Worm (Caenorhabditis elegans) whole organism, L4 larva: ENCODE results near the gene Y22D7AL.7.
A peak's percentile ranks its signal among the peaks of the same experiment; 100 is the strongest.

ENCODE experiments used
- F37D6.2 ChIP-seq: sonication (generic microtip); optimal IDR thresholded peaks from 2 replicates; lab custom pipeline; 2016; ENCODE audit warnings: mild to moderate bottlenecking, missing genetic modification characterization, missing compliant biosample characterization
- Y75B8A.6 ChIP-seq: fragments of 200-800 bp; sonication (Bioruptor generic); IDR thresholded peaks from 2 replicates; pipeline ENCODE4 v1.3.6; 2022; ENCODE audit warnings: missing genetic modification reagents, missing genetic modification characterization, missing compliant biosample characterization
- ZK337.2 ChIP-seq: fragments of 200-800 bp; sonication (Bioruptor generic); IDR thresholded peaks from 2 replicates; pipeline ENCODE4 v1.3.6; 2022; ENCODE audit warnings: missing genetic modification reagents, missing genetic modification characterization, missing compliant biosample characterization
- ZK546.5 ChIP-seq, 2 experiments: sonication (generic microtip); optimal IDR thresholded peaks; 2 replicates each; lab custom pipeline; 2017; ENCODE audit warnings: missing biosample characterization in 2 of 2, missing genetic modification characterization in 2 of 2
- aha-1 ChIP-seq: fragments of 150-350 bp; peaks from one replicate; lab custom pipeline; 2014; ENCODE audit warnings: missing biosample characterization, missing genetic modification characterization
- arid-1 ChIP-seq: fragments of 200-800 bp; sonication (Bioruptor generic); conservative IDR thresholded peaks from 2 replicates; pipeline ENCODE4 v1.3.6; 2022; ENCODE audit warnings: missing genetic modification reagents, missing genetic modification characterization, missing compliant biosample characterization
- ceh-20 ChIP-seq: fragments of 200-800 bp; sonication (Bioruptor generic); IDR thresholded peaks from 2 replicates; pipeline ENCODE4 v1.3.6; 2022; ENCODE audit warnings: missing genetic modification reagents, missing genetic modification characterization, missing compliant biosample characterization
- ceh-28 ChIP-seq: fragments of 150-350 bp; optimal IDR thresholded peaks from 2 replicates; lab custom pipeline; 2014; ENCODE audit warnings: missing biosample characterization, missing genetic modification reagents, missing genetic modification characterization
- ceh-32 ChIP-seq: sonication (generic microtip); optimal IDR thresholded peaks from 2 replicates; lab custom pipeline; 2016; ENCODE audit warnings: mild to moderate bottlenecking, missing genetic modification characterization, missing compliant biosample characterization; ENCODE audit not compliant: poor library complexity
- ceh-44 ChIP-seq: fragments of 200-800 bp; sonication (Bioruptor generic); IDR thresholded peaks from 2 replicates; pipeline ENCODE4 v1.3.6; 2022; ENCODE audit warnings: missing genetic modification reagents, missing genetic modification characterization, missing compliant biosample characterization
- ceh-62 ChIP-seq: sonication (generic microtip); optimal IDR thresholded peaks from 2 replicates; lab custom pipeline; 2017; ENCODE audit warnings: missing biosample characterization, missing genetic modification characterization
- ceh-82 ChIP-seq: sonication (generic microtip); optimal IDR thresholded peaks from 2 replicates; lab custom pipeline; 2017; ENCODE audit warnings: missing biosample characterization, missing genetic modification characterization
- ctbp-1 ChIP-seq: fragments of 200-800 bp; sonication (Bioruptor generic); IDR thresholded peaks from 2 replicates; pipeline ENCODE4 v1.3.6; 2022; ENCODE audit warnings: missing genetic modification reagents, missing genetic modification characterization, missing compliant biosample characterization
- daf-12 ChIP-seq: fragments of 150-350 bp; optimal IDR thresholded peaks from 2 replicates; lab custom pipeline; 2014; ENCODE audit warnings: missing biosample characterization, missing genetic modification reagents, missing genetic modification characterization
- daf-19 ChIP-seq: fragments of 200-800 bp; sonication (Bioruptor generic); conservative IDR thresholded peaks from 2 replicates; pipeline ENCODE4 v1.3.6; 2022; ENCODE audit warnings: missing genetic modification characterization, missing compliant biosample characterization
- daf-8 ChIP-seq: fragments of 200-800 bp; sonication (Bioruptor generic); IDR thresholded peaks from 2 replicates; pipeline ENCODE4 v1.3.6; 2022; ENCODE audit warnings: missing genetic modification characterization, missing compliant biosample characterization
- duxl-1 ChIP-seq: sonication (generic microtip); optimal IDR thresholded peaks from 2 replicates; lab custom pipeline; 2016; ENCODE audit warnings: mild to moderate bottlenecking, missing genetic modification characterization, moderate library complexity, missing compliant biosample characterization; ENCODE audit not compliant: poor library complexity
- egl-27 ChIP-seq: sonication (generic microtip); optimal IDR thresholded peaks from 3 replicates; lab custom pipeline; 2017; ENCODE audit warnings: missing biosample characterization, missing genetic modification reagents, missing genetic modification characterization
- egl-43 ChIP-seq: fragments of 200-800 bp; sonication (Bioruptor generic); IDR thresholded peaks from 2 replicates; pipeline ENCODE4 v1.3.6; 2022; ENCODE audit warnings: missing genetic modification reagents, missing genetic modification characterization, missing compliant biosample characterization
- fkh-10 ChIP-seq: fragments of 150-350 bp; optimal IDR thresholded peaks from 2 replicates; lab custom pipeline; 2014; ENCODE audit warnings: missing biosample characterization, missing genetic modification reagents, missing genetic modification characterization
- gei-8 ChIP-seq: fragments of 200-800 bp; sonication (Bioruptor generic); optimal IDR thresholded peaks from 2 replicates; lab custom pipeline; 2018; ENCODE audit warnings: mild to moderate bottlenecking, missing genetic modification characterization, missing compliant biosample characterization
- hif-1 ChIP-seq, 2 experiments: sonication (generic microtip); optimal IDR thresholded peaks; 2 replicates each; lab custom pipeline; 2016 to 2017; ENCODE audit warnings: missing compliant biosample characterization in 2 of 2, missing genetic modification characterization in 2 of 2, missing genetic modification reagents in 2 of 2, missing genotype in 2 of 2, mild to moderate bottlenecking in 1 of 2
- lim-7 ChIP-seq: fragments of 200-800 bp; sonication (Bioruptor generic); IDR thresholded peaks from 2 replicates; pipeline ENCODE4 v1.3.6; 2022; ENCODE audit warnings: missing genetic modification characterization, missing compliant biosample characterization
- lin-13 ChIP-seq: fragments of 150-350 bp; optimal IDR thresholded peaks from 2 replicates; lab custom pipeline; 2014; ENCODE audit warnings: missing biosample characterization, missing genetic modification reagents, missing genetic modification characterization
- mes-2 ChIP-seq: sonication (generic microtip); optimal IDR thresholded peaks from 2 replicates; lab custom pipeline; 2016; ENCODE audit warnings: missing genotype, mild to moderate bottlenecking, missing genetic modification characterization, missing compliant biosample characterization; ENCODE audit not compliant: poor library complexity, severe bottlenecking
- mxl-2 ChIP-seq: fragments of 200-800 bp; sonication (Bioruptor generic); conservative IDR thresholded peaks from 2 replicates; pipeline ENCODE4 v1.3.6; 2022; ENCODE audit warnings: missing genetic modification reagents, missing genetic modification characterization, missing compliant biosample characterization
- nhr-11 ChIP-seq: fragments of 150-350 bp; optimal IDR thresholded peaks from 2 replicates; lab custom pipeline; 2014; ENCODE audit warnings: missing biosample characterization, missing genetic modification characterization
- nhr-25 ChIP-seq: sonication (generic microtip); optimal IDR thresholded peaks from 2 replicates; lab custom pipeline; 2017; ENCODE audit warnings: missing genetic modification characterization, mild to moderate bottlenecking, missing compliant biosample characterization, antibody characterized with exemption, moderate library complexity, borderline replicate concordance; ENCODE audit not compliant: insufficient read depth
- nhr-42 ChIP-seq: fragments of 200-800 bp; sonication (Bioruptor generic); IDR thresholded peaks from 2 replicates; pipeline ENCODE4 v1.3.6; 2022; ENCODE audit warnings: missing genetic modification characterization, missing compliant biosample characterization
- nhr-48 ChIP-seq: sonication (generic microtip); optimal IDR thresholded peaks from 2 replicates; lab custom pipeline; 2016; ENCODE audit warnings: mild to moderate bottlenecking, missing genetic modification characterization, missing compliant biosample characterization
- nhr-6 ChIP-seq: fragments of 150-350 bp; optimal IDR thresholded peaks from 2 replicates; lab custom pipeline; 2014; ENCODE audit warnings: missing biosample characterization, missing genetic modification characterization
- nhr-76 ChIP-seq: fragments of 150-350 bp; optimal IDR thresholded peaks from 2 replicates; lab custom pipeline; 2014; ENCODE audit warnings: missing biosample characterization, missing genetic modification characterization
- pha-4 ChIP-seq, 2 experiments: fragments of 150-350 bp in 1 of 2; fragments of 200-800 bp in 1 of 2; sonication (Bioruptor generic) in 1 of 2; IDR thresholded peaks in 1 of 2; optimal IDR thresholded peaks in 1 of 2; 2 replicates each; pipeline versions ENCODE4 v1.3.6 to Lab custom; 2014 to 2022; ENCODE audit warnings: missing genetic modification characterization in 2 of 2, missing genetic modification reagents in 2 of 2, missing biosample characterization in 1 of 2, missing compliant biosample characterization in 1 of 2
- pqm-1 ChIP-seq: sonication (generic microtip); optimal IDR thresholded peaks from 2 replicates; lab custom pipeline; 2017; ENCODE audit warnings: missing biosample characterization, missing genetic modification characterization
- rbr-2 ChIP-seq: sonication (generic microtip); optimal IDR thresholded peaks from 2 replicates; lab custom pipeline; 2016; ENCODE audit warnings: missing genotype, missing genetic modification characterization, missing compliant biosample characterization
- saeg-2 ChIP-seq: fragments of 200-800 bp; sonication (Bioruptor generic); IDR thresholded peaks from 2 replicates; pipeline ENCODE4 v1.3.6; 2022; ENCODE audit warnings: missing genetic modification reagents, missing genetic modification characterization, missing compliant biosample characterization
- sdz-12 ChIP-seq: fragments of 200-800 bp; sonication (Bioruptor generic); optimal IDR thresholded peaks from 2 replicates; lab custom pipeline; 2018; ENCODE audit warnings: mild to moderate bottlenecking, missing genetic modification characterization, missing compliant biosample characterization
- set-16 ChIP-seq: fragments of 200-800 bp; sonication (Bioruptor generic); IDR thresholded peaks from 2 replicates; pipeline ENCODE4 v1.3.6; 2022; ENCODE audit warnings: missing genetic modification reagents, missing genetic modification characterization, missing compliant biosample characterization
- spr-3 ChIP-seq: fragments of 200-800 bp; sonication (Bioruptor generic); optimal IDR thresholded peaks from 2 replicates; lab custom pipeline; 2018; ENCODE audit warnings: mild to moderate bottlenecking, missing genetic modification characterization, missing compliant biosample characterization
- tag-97 ChIP-seq: fragments of 200-800 bp; sonication (Bioruptor generic); IDR thresholded peaks from 2 replicates; pipeline ENCODE4 v1.3.6; 2022; ENCODE audit warnings: missing genetic modification characterization, missing compliant biosample characterization
- tra-1 ChIP-seq: fragments of 200-800 bp; sonication (Bioruptor generic); IDR thresholded peaks from 2 replicates; pipeline ENCODE4 v1.3.6; 2022; ENCODE audit warnings: missing genetic modification reagents, missing genetic modification characterization, missing compliant biosample characterization
- unc-130 ChIP-seq: sonication (generic microtip); optimal IDR thresholded peaks from 2 replicates; lab custom pipeline; 2016; ENCODE audit warnings: missing genetic modification reagents, missing genetic modification characterization, missing compliant biosample characterization
- unc-62 ChIP-seq, 3 experiments: fragments of 150-350 bp in 1 of 3; sonication (generic microtip); optimal IDR thresholded peaks in 2 of 3; peaks in 1 of 3; 1 replicate in 1 of 3; 2 replicates in 2 of 3; lab custom pipeline; 2014 to 2017; ENCODE audit warnings: missing biosample characterization in 3 of 3, missing genetic modification characterization in 3 of 3, missing genetic modification reagents in 3 of 3, missing genotype in 1 of 3
- vab-7 ChIP-seq: fragments of 200-800 bp; sonication (Bioruptor generic); IDR thresholded peaks from 2 replicates; pipeline ENCODE4 v1.3.6; 2022; ENCODE audit warnings: missing genetic modification reagents, missing genetic modification characterization, missing compliant biosample characterization
- zfp-2 ChIP-seq: sonication (generic microtip); optimal IDR thresholded peaks from 2 replicates; lab custom pipeline; 2016; ENCODE audit warnings: mild to moderate bottlenecking, missing genetic modification characterization, missing compliant biosample characterization
- zfp-3 ChIP-seq: fragments of 200-800 bp; sonication (Bioruptor generic); conservative IDR thresholded peaks from 2 replicates; pipeline ENCODE4 v1.3.6; 2022; ENCODE audit warnings: missing genetic modification reagents, missing genetic modification characterization, missing compliant biosample characterization
- zip-2 ChIP-seq: fragments of 150-350 bp; optimal IDR thresholded peaks from 2 replicates; lab custom pipeline; 2014; ENCODE audit warnings: missing biosample characterization, missing genetic modification characterization
- ztf-11 ChIP-seq: fragments of 150-350 bp; optimal IDR thresholded peaks from 2 replicates; lab custom pipeline; 2014; ENCODE audit warnings: missing biosample characterization, missing genetic modification characterization

The Y22D7AL.7 gene

DNA sequence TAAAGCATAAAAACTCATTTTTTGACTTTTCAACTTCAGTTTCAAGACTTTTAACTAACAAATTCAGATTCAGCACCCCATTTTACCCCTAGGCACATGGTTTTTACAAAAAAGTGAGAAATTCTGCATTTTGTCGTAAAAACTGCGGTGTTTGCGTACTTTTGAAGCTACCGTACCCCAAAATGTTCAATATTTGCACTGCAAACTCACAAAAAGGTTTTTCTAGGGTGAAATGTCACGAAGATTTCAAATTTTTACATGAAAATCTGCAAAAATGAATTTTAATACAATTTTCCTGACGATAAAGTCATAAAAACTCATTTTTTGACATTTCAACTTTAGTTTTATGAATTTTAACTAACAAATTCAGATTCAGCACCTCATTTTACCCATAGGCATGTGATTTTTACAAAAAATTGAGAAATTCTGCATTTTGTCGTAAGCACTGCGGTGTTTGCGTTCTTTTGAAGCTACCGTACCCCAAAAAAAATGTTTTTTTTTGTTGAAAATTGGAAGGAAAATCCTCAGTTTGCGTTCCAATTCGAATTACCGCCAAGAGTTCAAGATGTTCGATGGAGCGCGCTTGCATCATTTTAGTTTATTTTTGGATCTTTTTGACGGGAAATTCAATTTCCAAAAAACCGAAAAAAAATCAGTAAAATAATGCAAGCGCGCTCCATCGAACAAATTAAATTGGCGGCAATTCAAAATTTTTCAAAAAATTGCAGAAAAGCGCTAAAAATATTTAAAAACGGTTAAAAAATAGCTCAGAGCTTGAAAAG is 39.9 kb downstream of the Y22D7AL.7 start:
- TF ChIP-seq set-16 (GFP tag; lab: Robert Waterston, UW) (no peak), unc-130 (GFP tag; lab: Kevin White, UChicago) (peak; percentile 37), zfp-3 (no peak), nhr-11 (tag; lab: Kevin White, UChicago) (no peak), mes-2 (tag; lab: Kevin White, UChicago) (peak; percentile 54), gei-8 (GFP tag; lab: Kevin White, UChicago) (peak; percentile 61), fkh-10 (no peak), daf-12 (tag; lab: Kevin White, UChicago) (no peak), nhr-42 (GFP tag; lab: Robert Waterston, UW) (peak; percentile 65; the same call in 1 of the 2 replicates), nhr-25 (tag; lab: Kevin White, UChicago) (no peak), ZK337.2 (no peak), Y75B8A.6 (GFP tag; lab: Robert Waterston, UW) (peak; percentile 51; the same call in 1 of the 2 replicates), sdz-12 (GFP tag; lab: Kevin White, UChicago) (peak; percentile 59), vab-7 (GFP tag; lab: Robert Waterston, UW) (peak; percentile 52; the same call in 1 of the 2 replicates), egl-27 (tag; lab: Kevin White, UChicago) (no peak), ceh-44 (no peak), ctbp-1 (GFP tag; lab: Robert Waterston, UW) (0 out of 2 replicates have a peak, but pooled peaks have one; percentile 66), lin-13 (GFP tag; lab: Kevin White, UChicago) (peak; percentile 68), ceh-82 (no peak), duxl-1 (tag; lab: Kevin White, UChicago) (peak; percentile 76), rbr-2 (tag; lab: Kevin White, UChicago) (no peak), tag-97 (GFP tag; lab: Robert Waterston, UW) (no peak), ztf-11 (no peak), nhr-6 (tag; lab: Kevin White, UChicago) (no peak), zfp-2 (tag; lab: Kevin White, UChicago) (no peak), unc-62 (GFP tag; optimal IDR thresholded peaks at IDR 0.05 in 1 of 2; lab: Kevin White, UChicago) (no peak), unc-62 (tag; optimal IDR thresholded peaks at IDR 0.05; lab: Kevin White, UChicago) (no peak), pqm-1 (tag; lab: Kevin White, UChicago) (no peak), spr-3 (GFP tag; lab: Kevin White, UChicago) (no peak), pha-4 (GFP tag; IDR thresholded peaks at IDR 0.05; lab: Robert Waterston, UW) (peak; percentile 82), pha-4 (tag; optimal IDR thresholded peaks at IDR 0.05; lab: Kevin White, UChicago) (no peak), aha-1 (tag; lab: Kevin White, UChicago) (peak; percentile 97), egl-43 (GFP tag; lab: Robert Waterston, UW) (peak; percentile 78), hif-1 (tag; optimal IDR thresholded peaks at IDR 0.05; lab: Kevin White, UChicago) (peak in 1 of 2 experiments; percentile 49), daf-19 (GFP tag; lab: Robert Waterston, UW) (no peak), F37D6.2 (tag; lab: Kevin White, UChicago) (no peak), saeg-2 (GFP tag; lab: Robert Waterston, UW) (no peak), nhr-76 (no peak), ceh-62 (tag; lab: Kevin White, UChicago) (no peak), ceh-20 (GFP tag; lab: Robert Waterston, UW) (peak; percentile 13; the same call in 1 of the 2 replicates), ceh-28 (no peak), ZK546.5 (tag; optimal IDR thresholded peaks at IDR 0.05; lab: Kevin White, UChicago) (no peak), mxl-2 (no peak), zip-2 (tag; lab: Kevin White, UChicago) (no peak), nhr-48 (tag; lab: Kevin White, UChicago) (no peak), tra-1 (GFP tag; lab: Robert Waterston, UW) (no peak), lim-7 (GFP tag; lab: Robert Waterston, UW) (peak; percentile 65), daf-8 (GFP tag; lab: Robert Waterston, UW) (0 out of 2 replicates have a peak, but pooled peaks have one; percentile 19), arid-1 (peak; percentile 75), ceh-32 (no peak)
